Fruit fly (Drosophila melanogaster): ENCODE results near the gene Hsp70Bb.
"Not testable (repeated sequence)": the region's sequence is repeated elsewhere in the genome, so short reads cannot be mapped to it uniquely, and the experiment has no call there.

- TF ChIP-seq gl (tag; optimal IDR thresholded peaks at IDR 0.05); CG15710 (tag; optimal IDR thresholded peaks at IDR 0.05); CG34367 (tag; optimal IDR thresholded peaks at IDR 0.05); CG17806 (tag; optimal IDR thresholded peaks at IDR 0.05); D1 (tag; optimal IDR thresholded peaks at IDR 0.05); Pif1B (GFP tag; optimal IDR thresholded peaks at IDR 0.05); CG32121 (GFP tag; IDR thresholded peaks at IDR 0.05): not testable (repeated sequence)
Observed at dm6 chr3R:12465198-12465597, 40.4 kb upstream of the Hsp70Bb start, which contains the start of gene CG5608.

All from whole organism, pupa.